Worm (Caenorhabditis elegans): ENCODE measurements around the gene C04G6.6.

DNA sequence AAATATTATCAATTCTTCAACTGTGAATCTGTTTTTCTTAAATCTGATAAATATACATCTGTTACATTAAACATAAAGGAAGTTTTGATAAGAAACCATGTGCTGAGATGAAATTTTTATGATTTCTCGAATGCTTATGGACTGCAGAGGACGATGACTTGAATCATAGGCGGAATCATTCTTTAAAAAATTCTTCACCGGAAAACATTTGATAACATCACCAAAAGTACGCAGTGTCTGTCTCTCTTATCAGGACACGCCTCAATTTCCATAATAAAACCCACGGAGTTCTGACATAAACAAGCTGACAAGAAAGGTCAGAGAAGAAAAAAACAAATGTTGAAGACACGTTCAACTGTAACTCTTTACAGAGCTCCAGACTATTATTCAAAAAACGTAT lies 10.1 kb upstream of the C04G6.6 start, which contains the start of gene F09C12.2:
- TF ChIP-seq egl-18 (GFP tag; IDR thresholded peaks at IDR 0.05) (no peak), cebp-2 (GFP tag; IDR thresholded peaks at IDR 0.05) (no peak), zfh-2 (GFP tag; conservative IDR thresholded peaks at IDR 0.05) (no peak), efl-1 (GFP tag; optimal IDR thresholded peaks at IDR 0.05) (no peak), lin-54 (GFP tag; optimal IDR thresholded peaks at IDR 0.05) (no peak), nhr-90 (tag; optimal IDR thresholded peaks at IDR 0.05) (no peak), snpc-4 (GFP tag; optimal IDR thresholded peaks at IDR 0.05) (no peak), snpc-4 (tag; optimal IDR thresholded peaks at IDR 0.05) (no peak)

Measured in whole organism, young adult.